Fruit fly (Drosophila melanogaster): Measurements from ENCODE around the gene Pde9.

Pde9 gene

dm6 chrX:12905901-12906689 lies 9.0 kb upstream of the Pde9 start, which contains the start of gene CG4404:
TSS of gene CG4404 (minus strand) at chrX:12906018.
- no peak for TF ChIP-seq psq (GFP tag; optimal IDR thresholded peaks at IDR 0.05)
- no peak for TF ChIP-seq dmrt93B (GFP tag; optimal IDR thresholded peaks at IDR 0.05)
- no peak for TF ChIP-seq tai (GFP tag; optimal IDR thresholded peaks at IDR 0.05)
- no peak for TF ChIP-seq foxo (GFP tag; optimal IDR thresholded peaks at IDR 0.05)
- no peak for TF ChIP-seq Myc (optimal IDR thresholded peaks at IDR 0.05)
- no peak for TF ChIP-seq woc (GFP tag; optimal IDR thresholded peaks at IDR 0.05)
- no peak for TF ChIP-seq jim (GFP tag; optimal IDR thresholded peaks at IDR 0.05)
- TF ChIP-seq sv (GFP tag; optimal IDR thresholded peaks at IDR 0.05) = no peak
- TF ChIP-seq h (GFP tag; optimal IDR thresholded peaks at IDR 0.05) = no peak
- TF ChIP-seq Rel (GFP tag; optimal IDR thresholded peaks at IDR 0.05) = no peak
- no peak for TF ChIP-seq Rel (tag; optimal IDR thresholded peaks at IDR 0.05)
- TF ChIP-seq brk (GFP tag; optimal IDR thresholded peaks at IDR 0.05) = no peak
- no peak for TF ChIP-seq Jra (GFP tag; optimal IDR thresholded peaks at IDR 0.05)
- no peak for TF ChIP-seq Hr83 (GFP tag; optimal IDR thresholded peaks at IDR 0.05; ENCODE audit: poor library complexity, severe bottlenecking)

dm6 chrX:12905014-12905900 lies 8.1 kb upstream of the Pde9 start:
- TF ChIP-seq foxo (GFP tag; optimal IDR thresholded peaks at IDR 0.05) (peak in 1 of 2 experiments; percentile 8), Dif (GFP tag; optimal IDR thresholded peaks at IDR 0.05; ENCODE audit: partially characterized antibody) (no peak), h (GFP tag; optimal IDR thresholded peaks at IDR 0.05) (peak; percentile 7)

dm6 chrX:12903099-12903616 lies 6.0 kb upstream of the Pde9 start, which contains the start of gene Flad1:
TSS of gene Flad1 (minus strand) at chrX:12903516.
- no peak for TF ChIP-seq HLH106 (tag; optimal IDR thresholded peaks at IDR 0.05)
- peak; percentile 28 for TF ChIP-seq Sp1 (GFP tag; optimal IDR thresholded peaks at IDR 0.05)
- no peak for TF ChIP-seq jim (GFP tag; optimal IDR thresholded peaks at IDR 0.05)
- no peak for TF ChIP-seq Hnf4 (GFP tag; optimal IDR thresholded peaks at IDR 0.05)
- no peak for TF ChIP-seq usp (GFP tag; optimal IDR thresholded peaks at IDR 0.05)
- no peak for TF ChIP-seq Abd-B (GFP tag; optimal IDR thresholded peaks at IDR 0.05)
- no peak for TF ChIP-seq N (GFP tag; optimal IDR thresholded peaks at IDR 0.05)
- no peak for TF ChIP-seq ey (GFP tag; optimal IDR thresholded peaks at IDR 0.05)
- no peak for TF ChIP-seq Rel (GFP tag; optimal IDR thresholded peaks at IDR 0.05)
- peak; percentile 3 for TF ChIP-seq Rel (tag; optimal IDR thresholded peaks at IDR 0.05)

- TF ChIP-seq woc (GFP tag; optimal IDR thresholded peaks at IDR 0.05) = peak; percentile 87
- TF ChIP-seq Myc (optimal IDR thresholded peaks at IDR 0.05) = peak; percentile 91
- no peak for TF ChIP-seq Hr83 (GFP tag; optimal IDR thresholded peaks at IDR 0.05; ENCODE audit: poor library complexity, severe bottlenecking)
- TF ChIP-seq br (GFP tag; optimal IDR thresholded peaks at IDR 0.05) = no peak
- no peak for TF ChIP-seq Sp1 (GFP tag; optimal IDR thresholded peaks at IDR 0.05)
- TF ChIP-seq Abd-B (GFP tag; optimal IDR thresholded peaks at IDR 0.05) = no peak
These were observed 3.8 kb upstream of the Pde9 start, which contains the start of gene Coq8 for dm6 chrX:12900718-12901442. TSS of gene Coq8 (minus strand) at chrX:12901114.

dm6 chrX:12898569-12898968 lies 1.4 kb upstream of the Pde9 start, which contains the start of gene CG32650:
TSS of gene CG32650 (minus strand) at chrX:12898669.
- TF ChIP-seq foxo (GFP tag; optimal IDR thresholded peaks at IDR 0.05) = no peak
- no peak for TF ChIP-seq fru (GFP tag; optimal IDR thresholded peaks at IDR 0.05)
- TF ChIP-seq Vsx2 (GFP tag; optimal IDR thresholded peaks at IDR 0.05; ENCODE audit: partially characterized antibody) = no peak

- TF ChIP-seq Sp1 (GFP tag; optimal IDR thresholded peaks at IDR 0.05) (no peak), HLH106 (tag; optimal IDR thresholded peaks at IDR 0.05) (peak; percentile 13), Rel (GFP tag; optimal IDR thresholded peaks at IDR 0.05) (no peak), Rel (tag; optimal IDR thresholded peaks at IDR 0.05) (peak; percentile 65), Jra (GFP tag; optimal IDR thresholded peaks at IDR 0.05) (no peak)
These were observed 734 bp downstream of the Pde9 start for dm6 chrX:12896393-12896792.
